Fruit fly (Drosophila melanogaster): ENCODE results near the gene CG8064.
A peak's percentile ranks its signal among the peaks of the same experiment; 100 is the strongest.

The CG8064 gene

DNA sequence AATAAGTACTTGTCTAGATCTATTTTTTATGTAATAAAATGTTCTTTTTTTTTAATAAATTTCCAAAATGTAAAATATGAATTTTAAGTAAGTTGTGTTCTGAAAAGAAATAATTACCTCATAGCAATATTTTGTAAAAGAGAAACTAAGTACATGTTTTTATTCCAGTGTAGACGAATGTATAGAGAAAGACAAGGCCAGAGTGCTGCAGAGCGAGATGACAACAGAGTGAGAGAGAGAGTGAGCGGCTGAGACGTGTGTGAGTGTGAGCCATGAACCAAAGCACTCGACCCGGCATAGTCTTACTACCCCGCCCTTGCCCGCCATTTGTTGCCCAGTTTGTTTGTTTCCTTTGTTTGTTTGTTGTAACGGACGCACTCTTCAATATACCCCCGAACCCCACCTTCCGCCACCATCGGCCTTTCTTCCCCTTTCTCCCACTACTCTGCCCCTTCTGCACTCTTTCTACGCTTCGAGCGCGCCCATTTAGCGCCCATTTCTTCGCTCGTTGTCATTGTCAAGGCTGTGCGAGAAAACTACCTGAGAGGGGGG is 28.0 kb downstream of the CG8064 start (continued):
- no peak for TF ChIP-seq vfl (GFP tag; optimal IDR thresholded peaks at IDR 0.05)
- TF ChIP-seq cwo (GFP tag; optimal IDR thresholded peaks at IDR 0.05): no peak
- TF ChIP-seq HLHmδ (GFP tag; optimal IDR thresholded peaks at IDR 0.05): peak; percentile 91
- no peak for TF ChIP-seq h (optimal IDR thresholded peaks at IDR 0.05)
- TF ChIP-seq CG11456 (GFP tag; IDR thresholded peaks at IDR 0.05): no peak
- TF ChIP-seq fd64A (GFP tag; optimal IDR thresholded peaks at IDR 0.05): peak; percentile 79
- TF ChIP-seq CG9727 (GFP tag; optimal IDR thresholded peaks at IDR 0.05): peak; percentile 81
- TF ChIP-seq sc (optimal IDR thresholded peaks at IDR 0.05): no peak
- TF ChIP-seq sc (GFP tag; optimal IDR thresholded peaks at IDR 0.05): peak; percentile 32
- TF ChIP-seq GATAe (GFP tag; conservative IDR thresholded peaks at IDR 0.05): no peak
- no peak for TF ChIP-seq mld (GFP tag; IDR thresholded peaks at IDR 0.05; ENCODE audit: partially characterized antibody)
- peak; percentile 90 for TF ChIP-seq CG18262 (tag; optimal IDR thresholded peaks at IDR 0.05)
- peak; percentile 64 for TF ChIP-seq dmrt99B (tag; optimal IDR thresholded peaks at IDR 0.05)
- peak; percentile 16 for TF ChIP-seq Myb (GFP tag; optimal IDR thresholded peaks at IDR 0.05)
- TF ChIP-seq Nf-YA (GFP tag; IDR thresholded peaks at IDR 0.05): 0 out of 2 replicates have a peak, but pooled peaks have one; percentile 45
- TF ChIP-seq CG6813 (GFP tag; optimal IDR thresholded peaks at IDR 0.05): peak; percentile 85
- TF ChIP-seq CG32532 (GFP tag; IDR thresholded peaks at IDR 0.05): peak; percentile 50; the same call in 1 of the 2 replicates
- peak; percentile 84; the same call in 1 of the 2 replicates for TF ChIP-seq aop (GFP tag; IDR thresholded peaks at IDR 0.05)
- TF ChIP-seq CG42726 (GFP tag; IDR thresholded peaks at IDR 0.05; ENCODE audit: partially characterized antibody): 0 out of 2 replicates have a peak, but pooled peaks have one; percentile 30
- TF ChIP-seq CG18619 (GFP tag; optimal IDR thresholded peaks at IDR 0.05): peak; percentile 54
- peak; percentile 36 for TF ChIP-seq pnt (GFP tag; optimal IDR thresholded peaks at IDR 0.05)
- no peak for TF ChIP-seq luna (GFP tag; optimal IDR thresholded peaks at IDR 0.05)
- peak; percentile 83 for TF ChIP-seq ftz-f1 (GFP tag; optimal IDR thresholded peaks at IDR 0.05)
- peak; percentile 58 for TF ChIP-seq pb (GFP tag; optimal IDR thresholded peaks at IDR 0.05)
- TF ChIP-seq Sry-δ (GFP tag; optimal IDR thresholded peaks at IDR 0.05): no peak
- TF ChIP-seq usp (GFP tag; optimal IDR thresholded peaks at IDR 0.05): no peak
- TF ChIP-seq crp (GFP tag; optimal IDR thresholded peaks at IDR 0.05): no peak
- TF ChIP-seq CG12104 (GFP tag; optimal IDR thresholded peaks at IDR 0.05): peak; percentile 31
- TF ChIP-seq CG10462 (GFP tag; optimal IDR thresholded peaks at IDR 0.05): no peak
- TF ChIP-seq CG12236 (GFP tag; optimal IDR thresholded peaks at IDR 0.05): no peak
- peak; percentile 64 for TF ChIP-seq ewg (GFP tag; optimal IDR thresholded peaks at IDR 0.05)
- TF ChIP-seq bab2 (GFP tag; optimal IDR thresholded peaks at IDR 0.05): peak; percentile 33
- no peak for TF ChIP-seq CG2889 (GFP tag; IDR thresholded peaks at IDR 0.05)
- peak; percentile 81 for TF ChIP-seq vvl (GFP tag; IDR thresholded peaks at IDR 0.05)
- TF ChIP-seq repo (GFP tag; optimal IDR thresholded peaks at IDR 0.05): no peak
- TF ChIP-seq YL-1 (GFP tag; optimal IDR thresholded peaks at IDR 0.05): no peak
- no peak for TF ChIP-seq Atf3 (GFP tag; optimal IDR thresholded peaks at IDR 0.05)
- TF ChIP-seq emc (GFP tag; optimal IDR thresholded peaks at IDR 0.05): no peak
- TF ChIP-seq CG13624 (GFP tag; optimal IDR thresholded peaks at IDR 0.05): no peak
- TF ChIP-seq schlank (tag; optimal IDR thresholded peaks at IDR 0.05): peak; percentile 40
- TF ChIP-seq CG13287 (GFP tag; IDR thresholded peaks at IDR 0.05; ENCODE audit: partially characterized antibody): no peak; the same call in 1 of the 2 replicates
- TF ChIP-seq CG8765 (GFP tag; IDR thresholded peaks at IDR 0.05): peak; percentile 29; the same call in 1 of the 2 replicates
- peak; percentile 43 for TF ChIP-seq CG10543 (GFP tag; optimal IDR thresholded peaks at IDR 0.05)
- no peak for TF ChIP-seq Fer2 (tag; optimal IDR thresholded peaks at IDR 0.05)
- 0 out of 2 replicates have a peak, but pooled peaks have one; percentile 36 for TF ChIP-seq tna (GFP tag; IDR thresholded peaks at IDR 0.05; ENCODE audit: partially characterized antibody)
- TF ChIP-seq Hsf (GFP tag; optimal IDR thresholded peaks at IDR 0.05): no peak
- TF ChIP-seq slbo (GFP tag; IDR thresholded peaks at IDR 0.05): peak; percentile 50
- TF ChIP-seq shn (GFP tag; optimal IDR thresholded peaks at IDR 0.05): peak; percentile 2
- peak; percentile 67 for TF ChIP-seq nmo (GFP tag; optimal IDR thresholded peaks at IDR 0.05)
- TF ChIP-seq CG14014 (GFP tag; IDR thresholded peaks at IDR 0.05): no peak
- peak; percentile 77 for TF ChIP-seq Asciz (GFP tag; optimal IDR thresholded peaks at IDR 0.05)

Measured in whole organism, embryonic.